Worm (Caenorhabditis elegans): Measurements from ENCODE around the gene Y41D4B.4.

Gene Y41D4B.4

ce11 chrIV:1659045-1659741, 717 bp upstream of the Y41D4B.4 start, which contains the start of gene rps-28 (continued):
- TF ChIP-seq K11D2.4 (GFP tag; IDR thresholded peaks at IDR 0.05) (peak; percentile 92), lsl-1 (GFP tag; optimal IDR thresholded peaks at IDR 0.05) (peak; percentile 86), hmg-1.2 (GFP tag; IDR thresholded peaks at IDR 0.05) (peak; percentile 83), ztf-26 (tag; optimal IDR thresholded peaks at IDR 0.05) (peak; percentile 92), somi-1 (GFP tag; optimal IDR thresholded peaks at IDR 0.05) (peak; percentile 91), F57A8.1 (GFP tag; optimal IDR thresholded peaks at IDR 0.05) (no peak), cebp-1 (GFP tag; IDR thresholded peaks at IDR 0.05) (peak; percentile 56; the same call in 1 of the 2 replicates), cebp-1 (tag; optimal IDR thresholded peaks at IDR 0.05) (peak; percentile 91), rec-8 (tag; optimal IDR thresholded peaks at IDR 0.05) (peak; percentile 27 to 29), tlf-1 (GFP tag; optimal IDR thresholded peaks at IDR 0.05) (peak; percentile 92), zim-3 (tag; optimal IDR thresholded peaks at IDR 0.05) (no peak), ztf-22 (GFP tag; optimal IDR thresholded peaks at IDR 0.05) (peak; percentile 69), F52B5.7 (tag; optimal IDR thresholded peaks at IDR 0.05) (peak; percentile 17), nhr-27 (tag; optimal IDR thresholded peaks at IDR 0.05) (no peak), B0261.1 (tag; optimal IDR thresholded peaks at IDR 0.05) (peak; percentile 27), F55B11.4 (tag; optimal IDR thresholded peaks at IDR 0.05; ENCODE audit: borderline replicate concordance, insufficient read depth) (no peak), ceh-58 (GFP tag; IDR thresholded peaks at IDR 0.05) (no peak), sptf-2 (GFP tag; optimal IDR thresholded peaks at IDR 0.05) (no peak), F37B4.10 (GFP tag; IDR thresholded peaks at IDR 0.05) (0 out of 2 replicates have a peak, but pooled peaks have one; percentile 67), dox-1 (GFP tag; IDR thresholded peaks at IDR 0.05) (peak; percentile 98), Y79H2A.3 (GFP tag; conservative IDR thresholded peaks at IDR 0.05) (no peak; the same call in 1 of the 2 replicates), ztf-18 (tag; optimal IDR thresholded peaks at IDR 0.05) (peak; percentile 81), B0019.2 (GFP tag; conservative IDR thresholded peaks at IDR 0.05) (peak; percentile 86), ceh-100 (GFP tag; IDR thresholded peaks at IDR 0.05) (peak; percentile 94), lin-40 (tag; optimal IDR thresholded peaks at IDR 0.05) (peak; percentile 94), F39B2.1 (GFP tag; IDR thresholded peaks at IDR 0.05) (no peak), rcor-1 (GFP tag; IDR thresholded peaks at IDR 0.05) (peak; percentile 95), madf-8 (GFP tag; conservative IDR thresholded peaks at IDR 0.05) (peak; percentile 44), atf-7 (tag; optimal IDR thresholded peaks at IDR 0.05) (peak; percentile 69), tbx-9 (tag; optimal IDR thresholded peaks at IDR 0.05; ENCODE audit: borderline replicate concordance) (no peak), ceh-91 (GFP tag; IDR thresholded peaks at IDR 0.05) (peak; percentile 90), attf-5 (GFP tag; optimal IDR thresholded peaks at IDR 0.05) (peak; percentile 99), snpc-4 (GFP tag; optimal IDR thresholded peaks at IDR 0.05) (peak; percentile 67), snpc-4 (tag; optimal IDR thresholded peaks at IDR 0.05) (peak; percentile 80 to 86 (median 82)), ceh-27 (GFP tag; optimal IDR thresholded peaks at IDR 0.05) (peak; percentile 92), nhr-179 (tag; optimal IDR thresholded peaks at IDR 0.05) (no peak), dpl-1 (GFP tag; optimal IDR thresholded peaks at IDR 0.05) (peak; percentile 77), pha-4 (tag; optimal IDR thresholded peaks at IDR 0.05) (peak; percentile 93), unc-62 (GFP tag; optimal IDR thresholded peaks at IDR 0.05) (no peak)

Measured in whole organism, young adult.